Fruit fly (Drosophila melanogaster) whole organism, pupa: ENCODE results near the gene CG15880.
A peak's percentile ranks its signal among the peaks of the same experiment; 100 is the strongest.

Source experiments
- CG10348 ChIP-seq: fragments of 200-800 bp; sonication (Bioruptor generic); IDR thresholded peaks from 2 replicates; pipeline ENCODE4 v1.3.6; 2022; ENCODE audit warnings: missing biosample characterization, missing genetic modification characterization
- CG12605 ChIP-seq: fragments of 200-800 bp; sonication (Bioruptor generic); IDR thresholded peaks from 2 replicates; pipeline ENCODE4 v1.3.6; 2022; ENCODE audit warnings: missing biosample characterization, missing genetic modification characterization
- CG14655 ChIP-seq: fragments of 200-800 bp; sonication (Bioruptor generic); optimal IDR thresholded peaks from 3 replicates; lab custom pipeline; 2017; ENCODE audit warnings: mild to moderate bottlenecking, missing biosample characterization, missing genetic modification reagents, missing genetic modification characterization
- CG15710 ChIP-seq: fragments of 200-800 bp; sonication (Bioruptor generic); optimal IDR thresholded peaks from 2 replicates; lab custom pipeline; 2018; ENCODE audit warnings: missing biosample characterization, mild to moderate bottlenecking, missing genetic modification characterization, moderate library complexity
- CG17806 ChIP-seq: fragments of 200-800 bp; sonication (Bioruptor generic); optimal IDR thresholded peaks from 2 replicates; lab custom pipeline; 2018; ENCODE audit warnings: missing biosample characterization, mild to moderate bottlenecking, missing genetic modification characterization, moderate library complexity
- CG32121 ChIP-seq: fragments of 200-800 bp; sonication (Bioruptor generic); IDR thresholded peaks from 2 replicates; pipeline ENCODE4 v1.3.6; 2022; ENCODE audit warnings: missing biosample characterization, missing genetic modification characterization
- CG34367 ChIP-seq: fragments of 200-800 bp; sonication (Bioruptor generic); optimal IDR thresholded peaks from 2 replicates; lab custom pipeline; 2018; ENCODE audit warnings: missing biosample characterization, mild to moderate bottlenecking, missing genetic modification characterization
- CG4496 ChIP-seq: fragments of 200-800 bp; sonication (Bioruptor generic); IDR thresholded peaks from 3 replicates; pipeline ENCODE4 v1.3.6; 2022; ENCODE audit warnings: missing biosample characterization, missing genetic modification characterization
- CG8159 ChIP-seq: fragments of 200-800 bp; sonication (Bioruptor generic); optimal IDR thresholded peaks from 3 replicates; lab custom pipeline; 2018; ENCODE audit warnings: missing biosample characterization, mild to moderate bottlenecking, missing genetic modification characterization, moderate library complexity
- CG8301 ChIP-seq: fragments of 200-800 bp; sonication (Bioruptor generic); optimal IDR thresholded peaks from 2 replicates; lab custom pipeline; 2018; ENCODE audit warnings: missing biosample characterization, mild to moderate bottlenecking, missing genetic modification characterization
- D1 ChIP-seq: fragments of 200-800 bp; sonication (Bioruptor generic); optimal IDR thresholded peaks from 2 replicates; lab custom pipeline; 2018; ENCODE audit warnings: missing biosample characterization, mild to moderate bottlenecking, missing genetic modification characterization, moderate library complexity
- EcR ChIP-seq: fragments of 200-800 bp; sonication (Bioruptor generic); optimal IDR thresholded peaks from 3 replicates; lab custom pipeline; 2019; ENCODE audit warnings: missing biosample characterization, missing genetic modification characterization, mild to moderate bottlenecking, moderate library complexity, missing genetic modification reagents
- Pif1A ChIP-seq: fragments of 200-800 bp; sonication (Bioruptor generic); optimal IDR thresholded peaks from 3 replicates; lab custom pipeline; 2016; ENCODE audit warnings: missing biosample characterization, missing genetic modification characterization
- fd96Ca ChIP-seq: fragments of 200-800 bp; sonication (Bioruptor generic); IDR thresholded peaks from 3 replicates; pipeline ENCODE4 v1.3.6; 2022; ENCODE audit warnings: missing biosample characterization, missing genetic modification characterization

DNA sequence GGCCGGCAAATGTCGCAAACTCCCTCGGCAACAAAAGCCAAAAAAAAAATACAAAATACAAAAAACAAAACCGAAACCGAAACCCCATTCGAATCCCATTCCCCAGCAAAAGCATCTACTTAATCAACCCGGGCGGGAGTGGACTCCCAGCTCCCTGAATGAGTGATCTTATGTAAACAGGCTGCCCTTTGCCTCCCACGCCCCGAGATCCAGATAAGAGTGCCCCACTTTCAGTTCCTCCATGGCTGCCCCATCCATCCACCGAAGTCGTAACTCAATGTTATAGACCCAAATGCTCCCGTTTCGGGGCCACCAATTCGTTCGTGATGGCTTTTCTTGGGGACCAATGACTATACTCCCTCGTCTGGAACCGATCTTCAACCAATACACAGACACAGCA lies 9.3 kb upstream of the CG15880 start:
- TF ChIP-seq D1 (tag; lab: Kevin White, UChicago) = no peak
- no peak for TF ChIP-seq CG32121 (GFP tag; lab: Robert Waterston, UW)
- TF ChIP-seq CG12605 (GFP tag; lab: Robert Waterston, UW) = 0 out of 2 replicates have a peak, but pooled peaks have one; percentile 18
- no peak for TF ChIP-seq CG17806 (tag; lab: Kevin White, UChicago)
- no peak for TF ChIP-seq CG10348 (GFP tag; lab: Robert Waterston, UW)
- TF ChIP-seq EcR = no peak
- no peak for TF ChIP-seq CG8159
- no peak for TF ChIP-seq CG4496 (GFP tag; lab: Robert Waterston, UW)
- TF ChIP-seq Pif1A (GFP tag; lab: Kevin White, UChicago) = no peak
- no peak for TF ChIP-seq fd96Ca
- no peak for TF ChIP-seq CG8301 (tag; lab: Kevin White, UChicago)
- TF ChIP-seq CG34367 (tag; lab: Kevin White, UChicago) = no peak
- no peak for TF ChIP-seq CG15710 (tag; lab: Kevin White, UChicago)
- no peak for TF ChIP-seq CG14655 (GFP tag; lab: Kevin White, UChicago)
